Fruit fly (Drosophila melanogaster) whole organism: ENCODE results near the gene RunxB.

Experiments used
- CG8478 ChIP-seq: fragments of >200 bp; optimal IDR thresholded peaks from 2 replicates; lab custom pipeline; 2018; ENCODE audit warnings: inconsistent platforms
- Dll ChIP-seq: fragments of >200 bp; optimal IDR thresholded peaks from 2 replicates; lab custom pipeline; 2017
- EcR ChIP-seq, 2 experiments: fragments of >200 bp; optimal IDR thresholded peaks; 2 replicates each; lab custom pipeline; 2017; ENCODE audit warnings: missing biosample characterization in 2 of 2, missing genetic modification characterization in 2 of 2, missing genetic modification reagents in 2 of 2
- pan ChIP-seq: fragments of >200 bp; optimal IDR thresholded peaks from 2 replicates; lab custom pipeline; 2017
- psq ChIP-seq: fragments of >200 bp; optimal IDR thresholded peaks from 2 replicates; lab custom pipeline; 2017
- usp ChIP-seq: fragments of >200 bp; optimal IDR thresholded peaks from 2 replicates; lab custom pipeline; 2017; ENCODE audit warnings: missing biosample characterization, missing genetic modification characterization, mixed read lengths

dm6 chrX:20495767-20496656 is 42.3 kb upstream of the RunxB start:
- TF ChIP-seq CG8478 (no peak), EcR (GFP tag; optimal IDR thresholded peaks at IDR 0.05; lab: Kevin White, UChicago) (no peak), psq (lab: Kevin White, UChicago) (no peak), Dll (no peak), pan (peak; percentile 85), usp (no peak)
